Fruit fly (Drosophila melanogaster) whole organism, embryonic: ENCODE data around the gene CG13386.

ENCODE experiments used
- MTF-1 ChIP-seq: fragments of 200-800 bp; sonication (Bioruptor generic); optimal IDR thresholded peaks from 2 replicates; lab custom pipeline; 2018; ENCODE audit warnings: missing biosample characterization, mild to moderate bottlenecking, missing genetic modification characterization, borderline replicate concordance
- Sin3A ChIP-seq: fragments of >200 bp; optimal IDR thresholded peaks from 2 replicates; lab custom pipeline; 2018
- zfh2 ChIP-seq: fragments of 200-800 bp; sonication (Bioruptor generic); optimal IDR thresholded peaks from 2 replicates; lab custom pipeline; 2016; ENCODE audit warnings: missing biosample characterization, missing genetic modification characterization

DNA sequence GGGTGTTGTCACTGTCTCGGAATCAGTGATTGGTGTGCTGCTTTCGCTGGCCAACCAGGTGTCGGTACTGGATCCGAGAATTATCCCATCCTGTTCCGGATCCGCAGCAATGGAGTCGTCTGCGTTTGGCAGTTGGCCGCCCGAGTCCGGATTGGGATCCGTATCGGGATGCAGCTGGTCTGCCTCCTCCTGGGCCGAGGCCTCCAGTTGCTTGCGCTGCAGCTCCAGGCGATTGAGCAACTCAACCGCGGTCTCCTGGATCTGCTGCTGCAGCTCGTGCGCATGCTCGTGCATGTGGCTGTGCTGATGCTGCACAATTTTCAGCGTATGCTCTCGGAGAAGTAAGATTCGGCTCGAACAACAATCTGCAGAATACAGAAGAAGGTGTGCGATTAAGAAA is 33.3 kb downstream of the CG13386 start:
- TF ChIP-seq Sin3A (lab: Kevin White, UChicago) = no peak
- TF ChIP-seq zfh2 (GFP tag; lab: Kevin White, UChicago) = no peak
- TF ChIP-seq MTF-1 (GFP tag; lab: Kevin White, UChicago) = no peak
